Fruit fly (Drosophila melanogaster) whole organism, embryonic: ENCODE results near the gene CG11307.
A peak's percentile ranks its signal among the peaks of the same experiment; 100 is the strongest.

Experiments
- Ada2b ChIP-seq: fragments of 200-800 bp; sonication (Bioruptor generic); IDR thresholded peaks from 2 replicates; pipeline ENCODE4 v1.3.6; 2022; ENCODE audit warnings: missing biosample characterization, missing genetic modification characterization
- Adf1 ChIP-seq: fragments of 200-800 bp; sonication (Bioruptor generic); IDR thresholded peaks from 2 replicates; pipeline ENCODE4 v1.3.6; 2022; ENCODE audit warnings: missing biosample characterization, missing genetic modification characterization
- Atf3 ChIP-seq: fragments of 200-800 bp; sonication (Bioruptor generic); optimal IDR thresholded peaks from 3 replicates; lab custom pipeline; 2016; ENCODE audit warnings: missing biosample characterization, missing genetic modification characterization
- CG10462 ChIP-seq: fragments of 200-800 bp; sonication (Bioruptor generic); optimal IDR thresholded peaks from 2 replicates; lab custom pipeline; 2016; ENCODE audit warnings: missing biosample characterization, missing genetic modification characterization
- CG10654 ChIP-seq: fragments of 200-800 bp; sonication (Bioruptor generic); optimal IDR thresholded peaks from 2 replicates; lab custom pipeline; 2016; ENCODE audit warnings: missing biosample characterization, missing genetic modification characterization
- CG10959 ChIP-seq: fragments of 200-800 bp; sonication (Bioruptor generic); IDR thresholded peaks from 2 replicates; pipeline ENCODE4 v1.3.6; 2022; ENCODE audit warnings: missing biosample characterization, missing genetic modification characterization
- CG12744 ChIP-seq: fragments of 200-800 bp; sonication (Bioruptor generic); optimal IDR thresholded peaks from 2 replicates; lab custom pipeline; 2016; ENCODE audit warnings: missing biosample characterization, missing genetic modification characterization
- CG15514 ChIP-seq: fragments of 200-800 bp; sonication (Bioruptor generic); optimal IDR thresholded peaks from 3 replicates; lab custom pipeline; 2017; ENCODE audit warnings: missing biosample characterization, missing genetic modification characterization, mild to moderate bottlenecking, moderate library complexity, missing genetic modification reagents
- CG16863 ChIP-seq: fragments of 200-800 bp; sonication (Bioruptor generic); optimal IDR thresholded peaks from 3 replicates; lab custom pipeline; 2016; ENCODE audit warnings: missing biosample characterization, missing genetic modification characterization
- CG2129 ChIP-seq: fragments of 200-800 bp; sonication (Bioruptor generic); IDR thresholded peaks from 2 replicates; pipeline ENCODE4 v1.3.6; 2022; ENCODE audit warnings: missing biosample characterization, missing genetic modification characterization; ENCODE audit not compliant: partially characterized antibody
- CG31441 ChIP-seq: fragments of 200-800 bp; sonication (Bioruptor generic); IDR thresholded peaks from 2 replicates; pipeline ENCODE4 v1.3.6; 2022; ENCODE audit warnings: missing biosample characterization, missing genetic modification characterization
- CG32532 ChIP-seq: fragments of 200-800 bp; sonication (Bioruptor generic); IDR thresholded peaks from 2 replicates; pipeline ENCODE4 v1.3.6; 2022; ENCODE audit warnings: missing biosample characterization, missing genetic modification characterization
- CG33213 ChIP-seq: fragments of 200-800 bp; sonication (Bioruptor generic); optimal IDR thresholded peaks from 3 replicates; lab custom pipeline; 2016; ENCODE audit warnings: missing biosample characterization, missing genetic modification characterization
- CG34376 ChIP-seq: fragments of 200-800 bp; sonication (Bioruptor generic); optimal IDR thresholded peaks from 2 replicates; lab custom pipeline; 2018; ENCODE audit warnings: missing biosample characterization, mild to moderate bottlenecking, missing genetic modification characterization
- CG4282 ChIP-seq: fragments of 200-800 bp; sonication (Bioruptor generic); optimal IDR thresholded peaks from 2 replicates; lab custom pipeline; 2016; ENCODE audit warnings: missing biosample characterization, missing genetic modification characterization
- CG4424 ChIP-seq: fragments of 200-800 bp; sonication (Bioruptor generic); optimal IDR thresholded peaks from 3 replicates; lab custom pipeline; 2016; ENCODE audit warnings: missing biosample characterization, missing genetic modification characterization
- CG5180 ChIP-seq: fragments of 200-800 bp; sonication (Bioruptor generic); optimal IDR thresholded peaks from 3 replicates; lab custom pipeline; 2017; ENCODE audit warnings: missing biosample characterization, missing genetic modification characterization, mild to moderate bottlenecking, moderate library complexity, missing genetic modification reagents
- CG6654 ChIP-seq: fragments of 200-800 bp; sonication (Bioruptor generic); optimal IDR thresholded peaks from 2 replicates; lab custom pipeline; 2017; ENCODE audit warnings: missing biosample characterization, mild to moderate bottlenecking, missing genetic modification characterization
- CG6854 ChIP-seq: fragments of 200-800 bp; sonication (Bioruptor generic); optimal IDR thresholded peaks from 3 replicates; lab custom pipeline; 2017; ENCODE audit warnings: missing biosample characterization, mild to moderate bottlenecking, missing genetic modification characterization
- CG8765 ChIP-seq: fragments of 200-800 bp; sonication (Bioruptor generic); IDR thresholded peaks from 2 replicates; pipeline ENCODE4 v1.3.6; 2022; ENCODE audit warnings: missing biosample characterization, missing genetic modification characterization
- Chrac-16 ChIP-seq: fragments of 200-800 bp; sonication (Bioruptor generic); optimal IDR thresholded peaks from 3 replicates; lab custom pipeline; 2016; ENCODE audit warnings: missing biosample characterization, missing genetic modification characterization
- ERR ChIP-seq: fragments of 200-800 bp; sonication (Bioruptor generic); optimal IDR thresholded peaks from 2 replicates; lab custom pipeline; 2016; ENCODE audit warnings: missing biosample characterization, missing genetic modification characterization
- Elba2 ChIP-seq: fragments of 200-800 bp; sonication (Bioruptor generic); optimal IDR thresholded peaks from 3 replicates; lab custom pipeline; 2016; ENCODE audit warnings: missing biosample characterization, missing genetic modification characterization
- Lim3 ChIP-seq: fragments of 200-800 bp; sonication (Bioruptor generic); IDR thresholded peaks from 2 replicates; pipeline ENCODE4 v1.3.6; 2022; ENCODE audit warnings: missing biosample characterization, missing genetic modification characterization
- Med ChIP-seq: fragments of 200-800 bp; sonication (Bioruptor generic); peaks from one replicate; lab custom pipeline; 2016; ENCODE audit warnings: missing biosample characterization, missing genetic modification characterization, mild to moderate bottlenecking, inconsistent platforms, moderate library complexity
- Meics ChIP-seq: fragments of 200-800 bp; sonication (Bioruptor generic); optimal IDR thresholded peaks from 2 replicates; lab custom pipeline; 2017; ENCODE audit warnings: missing biosample characterization, mild to moderate bottlenecking, missing genetic modification characterization
- NK7.1 ChIP-seq: fragments of 200-800 bp; sonication (Bioruptor generic); optimal IDR thresholded peaks from 3 replicates; lab custom pipeline; 2016; ENCODE audit warnings: missing biosample characterization, missing genetic modification characterization
- Poxn ChIP-seq: fragments of 200-800 bp; sonication (Bioruptor generic); IDR thresholded peaks from 2 replicates; pipeline ENCODE4 v1.3.6; 2022; ENCODE audit warnings: missing biosample characterization, missing genetic modification characterization
- Rfx ChIP-seq: fragments of 200-800 bp; sonication (Bioruptor generic); IDR thresholded peaks from 2 replicates; pipeline ENCODE4 v1.3.6; 2022; ENCODE audit warnings: missing biosample characterization, missing genetic modification characterization
- Scr ChIP-seq: fragments of 200-800 bp; sonication (Bioruptor generic); IDR thresholded peaks from 2 replicates; pipeline ENCODE4 v1.3.6; 2022; ENCODE audit warnings: missing biosample characterization, missing genetic modification characterization; ENCODE audit not compliant: partially characterized antibody
- Sox100B ChIP-seq: fragments of 200-800 bp; sonication (Bioruptor generic); optimal IDR thresholded peaks from 3 replicates; lab custom pipeline; 2018; ENCODE audit warnings: missing biosample characterization, mild to moderate bottlenecking, missing genetic modification characterization
- Sry-β ChIP-seq: fragments of 200-800 bp; sonication (Bioruptor generic); optimal IDR thresholded peaks from 2 replicates; lab custom pipeline; 2018; ENCODE audit warnings: missing biosample characterization, mild to moderate bottlenecking, missing genetic modification characterization, moderate library complexity
- Trl ChIP-seq, 3 experiments: fragments of >200 bp in 2 of 3; fragments of 200-800 bp in 1 of 3; sonication (Bioruptor generic) in 1 of 3; optimal IDR thresholded peaks; 2 replicates in 1 of 3; 3 replicates in 2 of 3; lab custom pipeline; 2016 to 2017; ENCODE audit warnings: missing biosample characterization in 1 of 3, missing genetic modification characterization in 1 of 3
- bowl ChIP-seq: fragments of 200-800 bp; sonication (Bioruptor generic); IDR thresholded peaks from 2 replicates; pipeline ENCODE4 v1.3.6; 2022; ENCODE audit warnings: missing biosample characterization, missing genetic modification characterization
- br ChIP-seq: fragments of >200 bp; optimal IDR thresholded peaks from 2 replicates; lab custom pipeline; 2017
- dm ChIP-seq: fragments of 200-800 bp; sonication (Bioruptor generic); optimal IDR thresholded peaks from 3 replicates; lab custom pipeline; 2016; ENCODE audit warnings: missing biosample characterization, missing genetic modification characterization
- exex ChIP-seq: fragments of 200-800 bp; sonication (Bioruptor generic); optimal IDR thresholded peaks from 4 replicates; lab custom pipeline; 2018; ENCODE audit warnings: missing biosample characterization, mild to moderate bottlenecking, missing genetic modification characterization, moderate library complexity
- fu2 ChIP-seq: fragments of 200-800 bp; sonication (Bioruptor generic); optimal IDR thresholded peaks from 2 replicates; lab custom pipeline; 2016; ENCODE audit warnings: missing biosample characterization, missing genetic modification characterization
- her ChIP-seq: fragments of 200-800 bp; sonication (Bioruptor generic); optimal IDR thresholded peaks from 2 replicates; lab custom pipeline; 2016; ENCODE audit warnings: missing biosample characterization, missing genetic modification characterization
- hth ChIP-seq: fragments of >200 bp; optimal IDR thresholded peaks from 2 replicates; lab custom pipeline; 2017; ENCODE audit warnings: inconsistent platforms
- kah ChIP-seq: fragments of 200-800 bp; sonication (Bioruptor generic); optimal IDR thresholded peaks from 2 replicates; lab custom pipeline; 2018; ENCODE audit warnings: missing biosample characterization, mild to moderate bottlenecking, missing genetic modification characterization
- mirr ChIP-seq: fragments of 200-800 bp; sonication (Bioruptor generic); optimal IDR thresholded peaks from 3 replicates; lab custom pipeline; 2018; ENCODE audit warnings: missing biosample characterization, mild to moderate bottlenecking, missing genetic modification characterization
- nerfin-1 ChIP-seq: fragments of 200-800 bp; sonication (Bioruptor generic); optimal IDR thresholded peaks from 3 replicates; lab custom pipeline; 2019; ENCODE audit warnings: missing biosample characterization, mild to moderate bottlenecking, missing genetic modification characterization, moderate library complexity
- psq ChIP-seq: fragments of 200-800 bp; sonication (Bioruptor generic); optimal IDR thresholded peaks from 2 replicates; lab custom pipeline; 2017; ENCODE audit warnings: missing biosample characterization, missing genetic modification characterization
- scrt ChIP-seq: fragments of 200-800 bp; sonication (Bioruptor generic); optimal IDR thresholded peaks from 2 replicates; lab custom pipeline; 2018; ENCODE audit warnings: missing biosample characterization, mild to moderate bottlenecking, missing genetic modification characterization, moderate library complexity
- sd ChIP-seq: fragments of 200-800 bp; sonication (Bioruptor generic); optimal IDR thresholded peaks from 3 replicates; lab custom pipeline; 2018; ENCODE audit warnings: missing biosample characterization, mild to moderate bottlenecking, missing genetic modification characterization, moderate library complexity
- sens ChIP-seq: fragments of 200-800 bp; sonication (Bioruptor generic); peaks from one replicate; lab custom pipeline; 2016; ENCODE audit warnings: missing biosample characterization, missing genetic modification characterization
- slp2 ChIP-seq: fragments of 200-800 bp; sonication (Bioruptor generic); optimal IDR thresholded peaks from 2 replicates; lab custom pipeline; 2016; ENCODE audit warnings: missing biosample characterization, missing genetic modification characterization
- sug ChIP-seq: fragments of 200-800 bp; optimal IDR thresholded peaks from 2 replicates; lab custom pipeline; 2019; ENCODE audit warnings: missing biosample characterization, mild to moderate bottlenecking, missing genetic modification characterization, moderate library complexity
- tll ChIP-seq, 2 experiments: fragments of 200-800 bp in 1 of 2; fragments of >200 bp in 1 of 2; sonication (Bioruptor generic) in 1 of 2; optimal IDR thresholded peaks; 2 replicates each; lab custom pipeline; 2017 to 2019; ENCODE audit warnings: missing biosample characterization in 2 of 2, missing genetic modification characterization in 2 of 2, mild to moderate bottlenecking in 1 of 2, moderate library complexity in 1 of 2
- vnd ChIP-seq: fragments of 200-800 bp; sonication (Bioruptor generic); IDR thresholded peaks from 3 replicates; pipeline ENCODE4 v1.3.6; 2022; ENCODE audit warnings: missing biosample characterization, missing genetic modification characterization; ENCODE audit not compliant: partially characterized antibody

The CG11307 gene

dm6 chr3L:21636265-21636993 is 19.0 kb downstream of the CG11307 start, which contains the start of gene CG32444:
Gene CG32444, plus strand, starts transcription at chr3L:21636947.
- TF ChIP-seq CG6854 (GFP tag; lab: Kevin White, UChicago) = no peak
- TF ChIP-seq CG12744 (GFP tag; lab: Kevin White, UChicago) = no peak
- no peak for TF ChIP-seq Scr (GFP tag; lab: Robert Waterston, UW)
- no peak for TF ChIP-seq her
- TF ChIP-seq CG32532 (GFP tag; lab: Robert Waterston, UW) = no peak
- no peak for TF ChIP-seq Med (GFP tag; lab: Kevin White, UChicago)
- TF ChIP-seq Ada2b (GFP tag; lab: Robert Waterston, UW) = no peak
- peak; percentile 21 for TF ChIP-seq mirr (GFP tag; lab: Kevin White, UChicago)
- no peak for TF ChIP-seq CG15514 (GFP tag; lab: Kevin White, UChicago)
- TF ChIP-seq nerfin-1 (tag; lab: Kevin White, UChicago) = no peak
- no peak for TF ChIP-seq Elba2 (GFP tag; lab: Kevin White, UChicago)
- TF ChIP-seq Sry-β (GFP tag; lab: Kevin White, UChicago) = no peak
- TF ChIP-seq sd (tag; lab: Kevin White, UChicago) = peak; percentile 87
- TF ChIP-seq CG33213 = no peak
- no peak for TF ChIP-seq br (lab: Kevin White, UChicago)
- no peak for TF ChIP-seq CG16863 (GFP tag; lab: Kevin White, UChicago)
- no peak; the same call in 1 of the 2 replicates for TF ChIP-seq Adf1
- peak; percentile 74 for TF ChIP-seq ERR (GFP tag; lab: Kevin White, UChicago)
- no peak for TF ChIP-seq CG4424
- no peak for TF ChIP-seq fu2
- no peak for TF ChIP-seq CG6654 (GFP tag; lab: Kevin White, UChicago)
- TF ChIP-seq CG10654 (GFP tag; lab: Kevin White, UChicago) = no peak
- no peak for TF ChIP-seq Chrac-16 (GFP tag; lab: Kevin White, UChicago)
- TF ChIP-seq CG5180 = no peak
- TF ChIP-seq Atf3 (GFP tag; lab: Kevin White, UChicago) = no peak
- peak; percentile 63 for TF ChIP-seq sens (GFP tag; lab: Kevin White, UChicago)
- peak; percentile 94 for TF ChIP-seq exex (tag; lab: Kevin White, UChicago)
- TF ChIP-seq CG8765 (GFP tag; lab: Robert Waterston, UW) = no peak
- TF ChIP-seq dm = no peak
- TF ChIP-seq tll (GFP tag; optimal IDR thresholded peaks at IDR 0.05; lab: Kevin White, UChicago) = no peak
- peak; percentile 78 for TF ChIP-seq CG34376
- TF ChIP-seq psq (GFP tag; lab: Kevin White, UChicago) = no peak
- no peak for TF ChIP-seq bowl (GFP tag; lab: Robert Waterston, UW)
- TF ChIP-seq hth (lab: Kevin White, UChicago) = no peak
- no peak for TF ChIP-seq Lim3
- no peak for TF ChIP-seq kah
- no peak for TF ChIP-seq slp2 (GFP tag; lab: Kevin White, UChicago)
- TF ChIP-seq CG2129 (GFP tag; lab: Robert Waterston, UW) = no peak
- no peak for TF ChIP-seq scrt (GFP tag; lab: Kevin White, UChicago)
- peak; percentile 61 for TF ChIP-seq Meics (GFP tag; lab: Kevin White, UChicago)
- TF ChIP-seq sug (tag; lab: Kevin White, UChicago) = peak; percentile 92
- TF ChIP-seq Poxn (GFP tag; lab: Robert Waterston, UW) = 0 out of 2 replicates have a peak, but pooled peaks have one; percentile 4
- TF ChIP-seq CG10959 (GFP tag; lab: Robert Waterston, UW) = no peak
- no peak for TF ChIP-seq CG10462 (GFP tag; lab: Kevin White, UChicago)
- no peak for TF ChIP-seq Rfx
- no peak for TF ChIP-seq NK7.1 (GFP tag; lab: Kevin White, UChicago)
- TF ChIP-seq Sox100B (GFP tag; lab: Kevin White, UChicago) = no peak
- no peak for TF ChIP-seq CG31441 (GFP tag; lab: Robert Waterston, UW)
- TF ChIP-seq vnd (GFP tag; lab: Robert Waterston, UW) = 0 out of 3 replicates have a peak, but pooled peaks have one; percentile 12
- TF ChIP-seq Trl (optimal IDR thresholded peaks at IDR 0.05; lab: Kevin White, UChicago) = no peak
- no peak for TF ChIP-seq Trl (GFP tag; optimal IDR thresholded peaks at IDR 0.05; lab: Kevin White, UChicago)
- TF ChIP-seq CG4282 (GFP tag; lab: Kevin White, UChicago) = no peak
